Worm (Caenorhabditis elegans): ENCODE results near the gene pmk-1.

DNA sequence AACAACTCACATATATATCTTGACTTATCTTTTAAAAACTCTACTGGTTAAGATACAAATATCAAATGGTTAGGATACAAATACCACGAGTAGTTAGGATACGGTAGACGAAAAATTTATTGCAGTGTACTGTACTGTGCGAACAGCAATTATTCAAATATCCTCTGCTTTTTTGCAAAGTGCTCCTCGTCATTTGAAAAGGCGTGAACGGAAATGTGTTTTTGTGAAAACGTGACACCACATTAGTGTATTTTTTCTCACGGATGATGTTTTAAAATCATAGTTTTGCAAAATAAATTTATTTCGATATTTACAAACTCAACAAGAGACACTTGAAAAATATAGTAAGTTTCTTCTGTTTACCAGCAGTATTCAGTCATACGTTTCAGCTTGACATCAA is 29.8 kb upstream of the pmk-1 start, which contains the start of gene F42G8.8:
- TF ChIP-seq sox-2 (GFP tag; IDR thresholded peaks at IDR 0.05) (no peak), ceh-30 (tag; optimal IDR thresholded peaks at IDR 0.05) (no peak), nhr-11 (tag; optimal IDR thresholded peaks at IDR 0.05) (no peak), ceh-45 (GFP tag; IDR thresholded peaks at IDR 0.05) (no peak), F13H6.1 (tag; optimal IDR thresholded peaks at IDR 0.05) (no peak), ceh-48 (tag; optimal IDR thresholded peaks at IDR 0.05) (no peak), ama-1 (optimal IDR thresholded peaks at IDR 0.05) (no peak), nfya-1 (tag; optimal IDR thresholded peaks at IDR 0.05) (no peak), ceh-18 (tag; optimal IDR thresholded peaks at IDR 0.05) (no peak), ttx-3 (tag; optimal IDR thresholded peaks at IDR 0.05) (no peak), dmd-4 (tag; optimal IDR thresholded peaks at IDR 0.05; ENCODE audit: borderline replicate concordance) (no peak), elt-2 (tag; optimal IDR thresholded peaks at IDR 0.05) (no peak), tbx-2 (tag; optimal IDR thresholded peaks at IDR 0.05) (no peak)
